Fruit fly (Drosophila melanogaster): ENCODE data around the gene disp.

The disp gene

DNA sequence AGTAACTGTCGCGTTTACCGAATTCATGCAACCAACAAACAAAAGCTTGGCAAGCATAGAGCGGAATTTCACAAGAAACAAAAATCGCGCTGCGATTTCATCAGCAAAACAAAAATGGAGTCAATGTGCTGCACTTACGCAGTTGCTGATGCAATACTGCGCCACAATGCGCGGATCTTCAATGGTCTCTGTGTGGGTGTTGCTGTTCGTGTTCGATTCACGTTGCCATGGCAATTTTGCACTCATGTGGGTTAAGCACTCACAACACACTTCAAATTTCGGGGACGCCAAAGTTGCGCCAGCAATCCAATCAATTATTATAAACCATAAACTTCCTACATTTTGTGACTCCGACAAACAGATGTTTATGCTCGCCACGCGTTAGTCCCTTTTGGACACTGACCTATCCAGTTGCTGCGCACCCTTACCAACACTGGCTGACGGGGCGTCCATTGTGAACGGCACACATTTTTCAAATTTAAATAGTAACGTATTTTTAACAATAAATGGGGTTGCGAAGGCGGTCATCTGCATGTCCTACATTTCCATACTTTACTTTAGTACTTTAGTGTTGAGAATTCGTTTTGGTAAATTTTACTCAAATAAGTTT lies 6.0 kb upstream of the disp start, which contains the start of gene CG2017 (continued):
- peak; percentile 25 for TF ChIP-seq CG8924 (tag; optimal IDR thresholded peaks at IDR 0.05)
- TF ChIP-seq Rfx (GFP tag; IDR thresholded peaks at IDR 0.05) = peak; percentile 79
- TF ChIP-seq CG15479 (GFP tag; optimal IDR thresholded peaks at IDR 0.05) = peak; percentile 68
- no peak for TF ChIP-seq Hr51 (GFP tag; optimal IDR thresholded peaks at IDR 0.05)
- TF ChIP-seq usp (GFP tag; optimal IDR thresholded peaks at IDR 0.05) = no peak
- TF ChIP-seq sna (GFP tag; IDR thresholded peaks at IDR 0.05; ENCODE audit: partially characterized antibody) = 0 out of 2 replicates have a peak, but pooled peaks have one; percentile 30
- no peak for TF ChIP-seq Fer2 (tag; optimal IDR thresholded peaks at IDR 0.05)
- no peak for TF ChIP-seq nerfin-2 (GFP tag; IDR thresholded peaks at IDR 0.05; ENCODE audit: partially characterized antibody)
- TF ChIP-seq emc (GFP tag; optimal IDR thresholded peaks at IDR 0.05) = no peak
- TF ChIP-seq MBD-R2 (GFP tag; IDR thresholded peaks at IDR 0.05) = peak; percentile 90
- TF ChIP-seq dmrt99B (tag; optimal IDR thresholded peaks at IDR 0.05) = no peak
- peak; percentile 49 for TF ChIP-seq abd-A (tag; optimal IDR thresholded peaks at IDR 0.05)
- peak; percentile 32 for TF ChIP-seq CrebB (tag; optimal IDR thresholded peaks at IDR 0.05)
- no peak for TF ChIP-seq Oaz (GFP tag; IDR thresholded peaks at IDR 0.05)
- TF ChIP-seq Ravus (GFP tag; IDR thresholded peaks at IDR 0.05) = no peak
- no peak for TF ChIP-seq fd96Cb (tag; optimal IDR thresholded peaks at IDR 0.05)
- TF ChIP-seq jigr1 (GFP tag; IDR thresholded peaks at IDR 0.05) = no peak
- TF ChIP-seq CG31224 (GFP tag; IDR thresholded peaks at IDR 0.05) = 0 out of 2 replicates have a peak, but pooled peaks have one; percentile 17
- TF ChIP-seq bigmax (GFP tag; optimal IDR thresholded peaks at IDR 0.05) = peak; percentile 53
- TF ChIP-seq h (optimal IDR thresholded peaks at IDR 0.05) = no peak
- no peak for TF ChIP-seq Xrp1 (GFP tag; IDR thresholded peaks at IDR 0.05)
- no peak for TF ChIP-seq Eip74EF (GFP tag; optimal IDR thresholded peaks at IDR 0.05)
- 0 out of 3 replicates have a peak, but pooled peaks have one; percentile 11 for TF ChIP-seq CG3726 (GFP tag; IDR thresholded peaks at IDR 0.05)
- TF ChIP-seq Ptx1 (GFP tag; IDR thresholded peaks at IDR 0.05) = 0 out of 2 replicates have a peak, but pooled peaks have one; percentile 18
- peak; percentile 45 for TF ChIP-seq gro (GFP tag; optimal IDR thresholded peaks at IDR 0.05)
- peak; percentile 43 for TF ChIP-seq luna (GFP tag; optimal IDR thresholded peaks at IDR 0.05)
- TF ChIP-seq Usf (GFP tag; optimal IDR thresholded peaks at IDR 0.05) = peak; percentile 2
- TF ChIP-seq CG13775 (GFP tag; optimal IDR thresholded peaks at IDR 0.05) = peak; percentile 8
- peak; percentile 75 for TF ChIP-seq HmgZ (tag; optimal IDR thresholded peaks at IDR 0.05)
- no peak; the same call in 1 of the 4 replicates for TF ChIP-seq chinmo (GFP tag; IDR thresholded peaks at IDR 0.05; ENCODE audit: partially characterized antibody)
- no peak for TF ChIP-seq Tbp (GFP tag; optimal IDR thresholded peaks at IDR 0.05)
- no peak for TF ChIP-seq Fer1 (GFP tag; optimal IDR thresholded peaks at IDR 0.05)
- TF ChIP-seq ftz-f1 (GFP tag; optimal IDR thresholded peaks at IDR 0.05) = peak; percentile 37
- TF ChIP-seq H2.0 (GFP tag; IDR thresholded peaks at IDR 0.05) = no peak; the same call in 1 of the 2 replicates
- TF ChIP-seq CG2202 (tag; optimal IDR thresholded peaks at IDR 0.05) = no peak
- TF ChIP-seq exex (tag; optimal IDR thresholded peaks at IDR 0.05) = no peak
- no peak for TF ChIP-seq zen2 (GFP tag; IDR thresholded peaks at IDR 0.05; ENCODE audit: partially characterized antibody)
- no peak for TF ChIP-seq odd (GFP tag; optimal IDR thresholded peaks at IDR 0.05)
- TF ChIP-seq CG32767 (GFP tag; IDR thresholded peaks at IDR 0.05) = no peak
- TF ChIP-seq CG17802 (tag; optimal IDR thresholded peaks at IDR 0.05) = peak; percentile 64
- TF ChIP-seq CG11504 (tag; optimal IDR thresholded peaks at IDR 0.05) = peak; percentile 52
- no peak for TF ChIP-seq psq (GFP tag; optimal IDR thresholded peaks at IDR 0.05)
- no peak for TF ChIP-seq wek (GFP tag; optimal IDR thresholded peaks at IDR 0.05)
- TF ChIP-seq CG3838 (GFP tag; optimal IDR thresholded peaks at IDR 0.05) = no peak
- peak; percentile 25 for TF ChIP-seq ind (GFP tag; optimal IDR thresholded peaks at IDR 0.05)
- TF ChIP-seq CG30431 (GFP tag; optimal IDR thresholded peaks at IDR 0.05) = peak; percentile 20
- TF ChIP-seq hb (GFP tag; IDR thresholded peaks at IDR 0.05; ENCODE audit: partially characterized antibody) = no peak
- TF ChIP-seq CG12071 (GFP tag; optimal IDR thresholded peaks at IDR 0.05) = no peak
- TF ChIP-seq pnt (GFP tag; optimal IDR thresholded peaks at IDR 0.05) = no peak
- TF ChIP-seq CG15696 (tag; optimal IDR thresholded peaks at IDR 0.05) = no peak

Data from whole organism, embryonic.